Fruit fly (Drosophila melanogaster): Measurements from ENCODE around the gene dls.
A peak's percentile ranks its signal among the peaks of the same experiment; 100 is the strongest.

The dls gene

dm6 chr3L:16182633-16183462 is 18.3 kb upstream of the dls start (continued):
- TF ChIP-seq CG32006 (GFP tag; optimal IDR thresholded peaks at IDR 0.05) (no peak), CG34406 (GFP tag; optimal IDR thresholded peaks at IDR 0.05) (peak; percentile 57), CG6276 (GFP tag; optimal IDR thresholded peaks at IDR 0.05) (no peak), CG3919 (GFP tag; optimal IDR thresholded peaks at IDR 0.05) (peak; percentile 32), pdm3 (GFP tag; optimal IDR thresholded peaks at IDR 0.05) (peak; percentile 50), Lpt (GFP tag; optimal IDR thresholded peaks at IDR 0.05) (no peak), net (GFP tag; optimal IDR thresholded peaks at IDR 0.05) (peak; percentile 10), fd59A (GFP tag; optimal IDR thresholded peaks at IDR 0.05) (peak; percentile 18), CG8319 (GFP tag; optimal IDR thresholded peaks at IDR 0.05) (no peak), acj6 (GFP tag; optimal IDR thresholded peaks at IDR 0.05) (peak; percentile 57), Eip78C (GFP tag) (peak; percentile 89), CG6792 (GFP tag; optimal IDR thresholded peaks at IDR 0.05) (peak; percentile 18), CG8119 (GFP tag; IDR thresholded peaks at IDR 0.05) (no peak), Ets96B (tag; optimal IDR thresholded peaks at IDR 0.05) (peak; percentile 33), fkh (GFP tag; optimal IDR thresholded peaks at IDR 0.05) (no peak), CG31627 (GFP tag; optimal IDR thresholded peaks at IDR 0.05) (peak; percentile 48), CG3032 (tag; optimal IDR thresholded peaks at IDR 0.05) (no peak), lz (GFP tag; optimal IDR thresholded peaks at IDR 0.05) (peak; percentile 34), Gug (GFP tag; IDR thresholded peaks at IDR 0.05) (no peak), CG6163 (GFP tag; IDR thresholded peaks at IDR 0.05) (no peak), CG4318 (GFP tag; optimal IDR thresholded peaks at IDR 0.05) (no peak), CG9139 (GFP tag; optimal IDR thresholded peaks at IDR 0.05) (no peak), CG11294 (GFP tag; IDR thresholded peaks at IDR 0.05) (no peak), achi (GFP tag; optimal IDR thresholded peaks at IDR 0.05) (peak; percentile 45), Sox14 (GFP tag; optimal IDR thresholded peaks at IDR 0.05) (peak; percentile 31), CG6854 (GFP tag; optimal IDR thresholded peaks at IDR 0.05) (no peak), esn (GFP tag; optimal IDR thresholded peaks at IDR 0.05) (peak; percentile 72), CG10669 (GFP tag; optimal IDR thresholded peaks at IDR 0.05) (peak; percentile 37), CG6808 (GFP tag; optimal IDR thresholded peaks at IDR 0.05) (no peak), svp (GFP tag) (peak; percentile 89), spab (GFP tag; optimal IDR thresholded peaks at IDR 0.05) (peak; percentile 15)

dm6 chr3L:16183493-16183892 is 17.6 kb upstream of the dls start:
- TF ChIP-seq salr (GFP tag; optimal IDR thresholded peaks at IDR 0.05) = no peak
- TF ChIP-seq Eip78C (GFP tag) = no peak
- no peak for TF ChIP-seq CG9139 (GFP tag; optimal IDR thresholded peaks at IDR 0.05)
- no peak for TF ChIP-seq Sox14 (GFP tag; optimal IDR thresholded peaks at IDR 0.05)

dm6 chr3L:16189058-16189924 is 11.8 kb upstream of the dls start:
- TF ChIP-seq Sox14 (GFP tag; optimal IDR thresholded peaks at IDR 0.05) (no peak), Hr39 (GFP tag; optimal IDR thresholded peaks at IDR 0.05) (peak; percentile 9), acj6 (GFP tag; optimal IDR thresholded peaks at IDR 0.05) (peak; percentile 46), CG10631 (GFP tag; optimal IDR thresholded peaks at IDR 0.05) (peak; percentile 64), CG11762 (GFP tag; optimal IDR thresholded peaks at IDR 0.05; ENCODE audit: insufficient read depth) (no peak), CG6808 (GFP tag; optimal IDR thresholded peaks at IDR 0.05) (peak; percentile 64), CG9139 (GFP tag; optimal IDR thresholded peaks at IDR 0.05) (no peak), spab (GFP tag; optimal IDR thresholded peaks at IDR 0.05) (peak; percentile 67), Met (GFP tag; optimal IDR thresholded peaks at IDR 0.05) (peak; percentile 56), CG4318 (GFP tag; optimal IDR thresholded peaks at IDR 0.05) (peak; percentile 1), Hr38 (GFP tag; optimal IDR thresholded peaks at IDR 0.05) (no peak), CG3919 (GFP tag; optimal IDR thresholded peaks at IDR 0.05) (peak; percentile 42), salr (GFP tag; optimal IDR thresholded peaks at IDR 0.05) (no peak), fkh (GFP tag; optimal IDR thresholded peaks at IDR 0.05) (no peak), CG3032 (tag; optimal IDR thresholded peaks at IDR 0.05) (peak; percentile 63), CG32006 (GFP tag; optimal IDR thresholded peaks at IDR 0.05) (peak; percentile 42), Eip78C (GFP tag) (peak; percentile 70), CG34406 (GFP tag; optimal IDR thresholded peaks at IDR 0.05) (peak; percentile 19), Ets96B (tag; optimal IDR thresholded peaks at IDR 0.05) (peak; percentile 60), Eip75B (GFP tag; optimal IDR thresholded peaks at IDR 0.05) (no peak), CG6276 (GFP tag; optimal IDR thresholded peaks at IDR 0.05) (no peak), CG1621 (tag; optimal IDR thresholded peaks at IDR 0.05) (no peak), Lpt (GFP tag; optimal IDR thresholded peaks at IDR 0.05) (no peak), CG8119 (GFP tag; IDR thresholded peaks at IDR 0.05) (no peak), Eip93F (GFP tag; optimal IDR thresholded peaks at IDR 0.05) (no peak), CG10669 (GFP tag; optimal IDR thresholded peaks at IDR 0.05) (no peak), CG8319 (GFP tag; optimal IDR thresholded peaks at IDR 0.05) (peak; percentile 1), CG11294 (GFP tag; IDR thresholded peaks at IDR 0.05) (no peak), dsx (GFP tag; optimal IDR thresholded peaks at IDR 0.05; ENCODE audit: poor library complexity, severe bottlenecking) (peak; percentile 34)
